Fruit fly (Drosophila melanogaster) whole organism, embryonic: Measurements from ENCODE around the gene GstO3.

ENCODE experiments used
- CG1024 ChIP-seq: fragments of 200-800 bp; sonication (Bioruptor generic); IDR thresholded peaks from 2 replicates; pipeline ENCODE4 v1.3.6; 2022; ENCODE audit warnings: missing biosample characterization, missing genetic modification characterization
- CG10979 ChIP-seq: fragments of 200-800 bp; sonication (Bioruptor generic); optimal IDR thresholded peaks from 2 replicates; lab custom pipeline; 2018; ENCODE audit warnings: missing biosample characterization, mild to moderate bottlenecking, missing genetic modification characterization, moderate library complexity
- CG11723 ChIP-seq: fragments of 200-800 bp; sonication (Bioruptor generic); optimal IDR thresholded peaks from 2 replicates; lab custom pipeline; 2017; ENCODE audit warnings: missing biosample characterization, mild to moderate bottlenecking, missing genetic modification characterization
- CG14050 ChIP-seq: fragments of 200-800 bp; sonication (Bioruptor generic); IDR thresholded peaks from 3 replicates; pipeline ENCODE4 v1.3.6; 2022; ENCODE audit warnings: missing biosample characterization, missing genetic modification characterization
- CG14965 ChIP-seq: fragments of 200-800 bp; sonication (Bioruptor generic); optimal IDR thresholded peaks from 2 replicates; lab custom pipeline; 2016; ENCODE audit warnings: missing biosample characterization, missing genetic modification characterization, borderline replicate concordance
- CG15696 ChIP-seq: fragments of 200-800 bp; sonication (Bioruptor generic); optimal IDR thresholded peaks from 2 replicates; lab custom pipeline; 2019; ENCODE audit warnings: missing biosample characterization, mild to moderate bottlenecking, missing genetic modification characterization, moderate library complexity
- CG17568 ChIP-seq: fragments of 200-800 bp; sonication (Bioruptor generic); optimal IDR thresholded peaks from 2 replicates; lab custom pipeline; 2018; ENCODE audit warnings: missing biosample characterization, mild to moderate bottlenecking, missing genetic modification characterization, moderate library complexity
- CG2116 ChIP-seq: fragments of 200-800 bp; sonication (Bioruptor generic); optimal IDR thresholded peaks from 3 replicates; lab custom pipeline; 2018; ENCODE audit warnings: missing biosample characterization, mild to moderate bottlenecking, missing genetic modification characterization
- CG2889 ChIP-seq: fragments of 200-800 bp; sonication (Bioruptor generic); IDR thresholded peaks from 3 replicates; pipeline ENCODE4 v1.3.6; 2022; ENCODE audit warnings: missing biosample characterization, missing genetic modification characterization
- CG30020 ChIP-seq: fragments of 200-800 bp; optimal IDR thresholded peaks from 2 replicates; lab custom pipeline; 2019; ENCODE audit warnings: missing biosample characterization, mild to moderate bottlenecking, missing genetic modification characterization, moderate library complexity
- CG31365 ChIP-seq: fragments of 200-800 bp; sonication (Bioruptor generic); optimal IDR thresholded peaks from 2 replicates; lab custom pipeline; 2018; ENCODE audit warnings: missing biosample characterization, mild to moderate bottlenecking, missing genetic modification characterization
- CG31388 ChIP-seq: fragments of 200-800 bp; sonication (Bioruptor generic); optimal IDR thresholded peaks from 2 replicates; lab custom pipeline; 2016; ENCODE audit warnings: missing biosample characterization, missing genetic modification characterization
- CG3407 ChIP-seq: fragments of 200-800 bp; sonication (Bioruptor generic); optimal IDR thresholded peaks from 2 replicates; lab custom pipeline; 2018; ENCODE audit warnings: missing biosample characterization, mild to moderate bottlenecking, missing genetic modification characterization
- CG3726 ChIP-seq: fragments of 200-800 bp; sonication (Bioruptor generic); IDR thresholded peaks from 3 replicates; pipeline ENCODE4, ENCODE4 v1.3.6; 2022; ENCODE audit warnings: missing biosample characterization, missing genetic modification characterization
- CG4328 ChIP-seq: fragments of 200-800 bp; sonication (Bioruptor generic); optimal IDR thresholded peaks from 3 replicates; lab custom pipeline; 2017; ENCODE audit warnings: missing biosample characterization, missing genetic modification reagents, missing genetic modification characterization
- CG4730 ChIP-seq: fragments of 200-800 bp; sonication (Bioruptor generic); IDR thresholded peaks from 2 replicates; pipeline ENCODE4 v1.3.6; 2022; ENCODE audit warnings: missing biosample characterization, missing genetic modification characterization
- CG6791 ChIP-seq: fragments of 200-800 bp; sonication (Bioruptor generic); IDR thresholded peaks from 3 replicates; pipeline ENCODE4 v1.3.6; 2022; ENCODE audit warnings: missing biosample characterization, missing genetic modification characterization; ENCODE audit not compliant: partially characterized antibody
- CG8290 ChIP-seq, 3 experiments: fragments of 200-800 bp; sonication (Bioruptor generic); optimal IDR thresholded peaks; 2 replicates each; lab custom pipeline; 2016 to 2019; ENCODE audit warnings: missing biosample characterization in 3 of 3, missing genetic modification characterization in 3 of 3, mild to moderate bottlenecking in 2 of 3, moderate library complexity in 1 of 3
- CG8924 ChIP-seq: fragments of 200-800 bp; optimal IDR thresholded peaks from 3 replicates; lab custom pipeline; 2019; ENCODE audit warnings: missing biosample characterization, mild to moderate bottlenecking, missing genetic modification characterization, moderate library complexity
- CG8944 ChIP-seq: fragments of 200-800 bp; sonication (Bioruptor generic); optimal IDR thresholded peaks from 3 replicates; lab custom pipeline; 2016; ENCODE audit warnings: missing biosample characterization, missing genetic modification characterization
- Dad ChIP-seq: fragments of 200-800 bp; sonication (Bioruptor generic); optimal IDR thresholded peaks from 3 replicates; lab custom pipeline; 2016; ENCODE audit warnings: missing biosample characterization, missing genetic modification characterization
- Ets97D ChIP-seq: fragments of 200-800 bp; sonication (Bioruptor generic); optimal IDR thresholded peaks from 3 replicates; lab custom pipeline; 2016; ENCODE audit warnings: missing biosample characterization, missing genetic modification characterization
- Fer1 ChIP-seq: fragments of 200-800 bp; sonication (Bioruptor generic); optimal IDR thresholded peaks from 2 replicates; lab custom pipeline; 2017; ENCODE audit warnings: missing biosample characterization, mild to moderate bottlenecking, missing genetic modification characterization
- Fer3 ChIP-seq: fragments of 200-800 bp; sonication (Bioruptor generic); optimal IDR thresholded peaks from 2 replicates; lab custom pipeline; 2018; ENCODE audit warnings: missing biosample characterization, mild to moderate bottlenecking, missing genetic modification characterization, moderate library complexity
- Hr51 ChIP-seq, 2 experiments: fragments of 200-800 bp; sonication (Bioruptor generic); optimal IDR thresholded peaks; 2 replicates in 1 of 2; 3 replicates in 1 of 2; lab custom pipeline; 2016 to 2018; ENCODE audit warnings: missing biosample characterization in 2 of 2, missing genetic modification characterization in 2 of 2, mild to moderate bottlenecking in 1 of 2, moderate library complexity in 1 of 2
- Mad ChIP-seq: fragments of 200-800 bp; sonication (Bioruptor generic); optimal IDR thresholded peaks from 2 replicates; lab custom pipeline; 2016; ENCODE audit warnings: missing biosample characterization, missing genetic modification characterization
- Mrtf ChIP-seq: fragments of 200-800 bp; sonication (Bioruptor generic); IDR thresholded peaks from 3 replicates; pipeline ENCODE4 v1.3.6; 2022; ENCODE audit warnings: missing biosample characterization, missing genetic modification characterization
- Nf-YB ChIP-seq: fragments of 200-800 bp; sonication (Bioruptor generic); optimal IDR thresholded peaks from 3 replicates; lab custom pipeline; 2019; ENCODE audit warnings: missing biosample characterization, mild to moderate bottlenecking, missing genetic modification characterization, moderate library complexity
- Nf-YC ChIP-seq: fragments of 200-800 bp; optimal IDR thresholded peaks from 3 replicates; lab custom pipeline; 2019; ENCODE audit warnings: missing biosample characterization, mild to moderate bottlenecking, missing genetic modification characterization, moderate library complexity
- NfI ChIP-seq: fragments of 200-800 bp; sonication (Bioruptor generic); optimal IDR thresholded peaks from 3 replicates; lab custom pipeline; 2018; ENCODE audit warnings: missing biosample characterization, mild to moderate bottlenecking, missing genetic modification characterization, moderate library complexity
- Oli ChIP-seq: fragments of 200-800 bp; sonication (Bioruptor generic); optimal IDR thresholded peaks from 2 replicates; lab custom pipeline; 2018; ENCODE audit warnings: missing biosample characterization, mild to moderate bottlenecking, missing genetic modification characterization, moderate library complexity
- Pdp1 ChIP-seq, 2 experiments: fragments of 200-800 bp; sonication (Bioruptor generic); optimal IDR thresholded peaks; 3 replicates each; lab custom pipeline; 2016; ENCODE audit warnings: missing biosample characterization in 2 of 2, missing genetic modification characterization in 2 of 2, mild to moderate bottlenecking in 1 of 2, moderate library complexity in 1 of 2
- Six4 ChIP-seq: fragments of 200-800 bp; sonication (Bioruptor generic); optimal IDR thresholded peaks from 2 replicates; lab custom pipeline; 2016; ENCODE audit warnings: missing biosample characterization, missing genetic modification characterization
- TFAM ChIP-seq: fragments of 200-800 bp; sonication (Bioruptor generic); optimal IDR thresholded peaks from 2 replicates; lab custom pipeline; 2017; ENCODE audit warnings: missing biosample characterization, missing genetic modification characterization, inconsistent platforms
- Xrp1 ChIP-seq: fragments of 200-800 bp; sonication (Bioruptor generic); IDR thresholded peaks from 2 replicates; pipeline ENCODE4 v1.3.6; 2022; ENCODE audit warnings: missing biosample characterization, missing genetic modification characterization
- ap ChIP-seq: fragments of 200-800 bp; sonication (Bioruptor generic); IDR thresholded peaks from 2 replicates; pipeline ENCODE4 v1.3.6; 2022; ENCODE audit warnings: missing biosample characterization, missing genetic modification characterization
- ase ChIP-seq: fragments of 200-800 bp; sonication (Bioruptor generic); IDR thresholded peaks from 3 replicates; pipeline ENCODE4 v1.3.6; 2022; ENCODE audit warnings: missing biosample characterization, missing genetic modification characterization
- cas ChIP-seq: fragments of 200-800 bp; sonication (Bioruptor generic); IDR thresholded peaks from 2 replicates; pipeline ENCODE4 v1.3.6; 2022; ENCODE audit warnings: missing biosample characterization, missing genetic modification characterization
- caup ChIP-seq: fragments of 200-800 bp; sonication (Bioruptor generic); optimal IDR thresholded peaks from 3 replicates; lab custom pipeline; 2017; ENCODE audit warnings: missing biosample characterization, mild to moderate bottlenecking, missing genetic modification characterization, moderate library complexity; ENCODE audit not compliant: severe bottlenecking
- croc ChIP-seq: fragments of 200-800 bp; sonication (Bioruptor generic); conservative IDR thresholded peaks from 3 replicates; pipeline ENCODE4 v1.3.6; 2022; ENCODE audit warnings: missing biosample characterization, missing genetic modification characterization
- dm ChIP-seq: fragments of 200-800 bp; sonication (Bioruptor generic); optimal IDR thresholded peaks from 3 replicates; lab custom pipeline; 2016; ENCODE audit warnings: missing biosample characterization, missing genetic modification characterization
- gfzf ChIP-seq: fragments of 200-800 bp; sonication (Bioruptor generic); optimal IDR thresholded peaks from 2 replicates; lab custom pipeline; 2016; ENCODE audit warnings: missing biosample characterization, mild to moderate bottlenecking, missing genetic modification characterization, moderate library complexity
- gsb ChIP-seq: fragments of 200-800 bp; sonication (Bioruptor generic); IDR thresholded peaks from 2 replicates; pipeline ENCODE4 v1.3.6; 2022; ENCODE audit warnings: missing biosample characterization, missing genetic modification characterization
- mam ChIP-seq: fragments of 200-800 bp; sonication (Bioruptor generic); optimal IDR thresholded peaks from 3 replicates; lab custom pipeline; 2016; ENCODE audit warnings: missing biosample characterization, missing genetic modification characterization
- org-1 ChIP-seq: fragments of 200-800 bp; sonication (Bioruptor generic); optimal IDR thresholded peaks from 2 replicates; lab custom pipeline; 2017; ENCODE audit warnings: missing biosample characterization, missing genetic modification characterization
- repo ChIP-seq: fragments of 200-800 bp; sonication (Bioruptor generic); optimal IDR thresholded peaks from 2 replicates; lab custom pipeline; 2016; ENCODE audit warnings: missing biosample characterization, missing genetic modification characterization
- ro ChIP-seq: fragments of 200-800 bp; sonication (Bioruptor generic); IDR thresholded peaks from 2 replicates; pipeline ENCODE4 v1.3.6; 2022; ENCODE audit warnings: missing biosample characterization, missing genetic modification characterization
- ssp ChIP-seq: fragments of 200-800 bp; sonication (Bioruptor generic); IDR thresholded peaks from 2 replicates; pipeline ENCODE4 v1.3.6; 2022; ENCODE audit warnings: missing biosample characterization, missing genetic modification characterization
- stwl ChIP-seq: fragments of 200-800 bp; sonication (Bioruptor generic); optimal IDR thresholded peaks from 3 replicates; lab custom pipeline; 2018; ENCODE audit warnings: missing biosample characterization, mild to moderate bottlenecking, missing genetic modification characterization, moderate library complexity
- unc-4 ChIP-seq: fragments of 200-800 bp; sonication (Bioruptor generic); IDR thresholded peaks from 2 replicates; pipeline ENCODE4 v1.3.6; 2022; ENCODE audit warnings: missing biosample characterization, missing genetic modification characterization; ENCODE audit not compliant: partially characterized antibody
- wek ChIP-seq: fragments of 200-800 bp; sonication (Bioruptor generic); optimal IDR thresholded peaks from 3 replicates; lab custom pipeline; 2018; ENCODE audit warnings: missing biosample characterization, mild to moderate bottlenecking, missing genetic modification characterization, moderate library complexity

The GstO3 gene

dm6 chr3L:8546355-8546771, 27.7 kb downstream of the GstO3 start (continued):
- TF ChIP-seq Mad (GFP tag; lab: Kevin White, UChicago) (no peak), CG3407 (GFP tag; lab: Kevin White, UChicago) (no peak), ssp (GFP tag; lab: Robert Waterston, UW) (no peak), CG31388 (no peak), ase (no peak), Oli (tag; lab: Kevin White, UChicago) (no peak), Dad (GFP tag; lab: Kevin White, UChicago) (no peak), Nf-YC (tag; lab: Kevin White, UChicago) (no peak), CG8944 (GFP tag; lab: Kevin White, UChicago) (no peak), wek (GFP tag; lab: Kevin White, UChicago) (peak; percentile 41), cas (GFP tag; lab: Robert Waterston, UW) (no peak), CG2116 (GFP tag; lab: Kevin White, UChicago) (no peak), CG6791 (no peak), ap (GFP tag; lab: Robert Waterston, UW) (no peak), croc (GFP tag; lab: Robert Waterston, UW) (no peak), dm (no peak), CG10979 (tag; lab: Kevin White, UChicago) (no peak), stwl (tag; lab: Kevin White, UChicago) (no peak), Pdp1 (GFP tag; optimal IDR thresholded peaks at IDR 0.05; lab: Kevin White, UChicago) (peak in 1 of 2 experiments; percentile 66), CG2889 (GFP tag; lab: Robert Waterston, UW) (no peak), CG4328 (GFP tag; lab: Kevin White, UChicago) (no peak), CG4730 (GFP tag; lab: Robert Waterston, UW) (no peak), mam (GFP tag; lab: Kevin White, UChicago) (no peak), TFAM (GFP tag; lab: Kevin White, UChicago) (no peak), CG8290 (GFP tag; optimal IDR thresholded peaks at IDR 0.05; lab: Kevin White, UChicago) (no peak), CG8290 (tag; optimal IDR thresholded peaks at IDR 0.05; lab: Kevin White, UChicago) (peak in 1 of 2 experiments; percentile 44), caup (GFP tag; lab: Kevin White, UChicago) (peak; percentile 24), repo (GFP tag; lab: Kevin White, UChicago) (no peak), ro (GFP tag; lab: Robert Waterston, UW) (no peak), CG30020 (tag; lab: Kevin White, UChicago) (no peak), CG17568 (GFP tag; lab: Kevin White, UChicago) (no peak), CG11723 (GFP tag; lab: Kevin White, UChicago) (no peak), gsb (GFP tag; lab: Robert Waterston, UW) (peak; percentile 25; the same call in 1 of the 2 replicates), Xrp1 (GFP tag; lab: Robert Waterston, UW) (peak; percentile 38), CG31365 (tag; lab: Kevin White, UChicago) (no peak), gfzf (GFP tag; lab: Kevin White, UChicago) (no peak), CG1024 (GFP tag; lab: Robert Waterston, UW) (no peak; the same call in 1 of the 2 replicates), Fer3 (no peak), CG14965 (GFP tag; lab: Kevin White, UChicago) (no peak), CG15696 (tag; lab: Kevin White, UChicago) (no peak), Ets97D (GFP tag; lab: Kevin White, UChicago) (no peak), CG14050 (GFP tag; lab: Robert Waterston, UW) (no peak), Nf-YB (GFP tag; lab: Kevin White, UChicago) (no peak), Mrtf (GFP tag; lab: Robert Waterston, UW) (no peak), NfI (GFP tag; lab: Kevin White, UChicago) (no peak), Hr51 (GFP tag; optimal IDR thresholded peaks at IDR 0.05; lab: Kevin White, UChicago) (no peak), Fer1 (GFP tag; lab: Kevin White, UChicago) (peak; percentile 36), CG3726 (GFP tag; lab: Robert Waterston, UW) (no peak), org-1 (GFP tag; lab: Kevin White, UChicago) (no peak), unc-4 (GFP tag; lab: Robert Waterston, UW) (peak; percentile 47; the same call in 1 of the 2 replicates), CG8924 (tag; lab: Kevin White, UChicago) (no peak), Six4 (GFP tag; lab: Kevin White, UChicago) (no peak)
